Worm (Caenorhabditis elegans) whole organism, L3 larva: ENCODE measurements around the gene F36G3.1.

ENCODE experiments used
- R02D3.7 ChIP-seq: fragments of 150-350 bp; optimal IDR thresholded peaks from 2 replicates; lab custom pipeline; 2014; ENCODE audit warnings: missing biosample characterization, missing genetic modification characterization
- ZK546.5 ChIP-seq: sonication (generic microtip); optimal IDR thresholded peaks from 2 replicates; lab custom pipeline; 2017; ENCODE audit warnings: missing biosample characterization, missing genetic modification characterization
- aly-2 ChIP-seq: fragments of 150-350 bp; optimal IDR thresholded peaks from 2 replicates; lab custom pipeline; 2014; ENCODE audit warnings: missing biosample characterization, missing genetic modification characterization
- ceh-16 ChIP-seq: sonication (generic microtip); optimal IDR thresholded peaks from 2 replicates; lab custom pipeline; 2017; ENCODE audit warnings: missing biosample characterization, missing genetic modification characterization
- ceh-28 ChIP-seq: fragments of 150-350 bp; optimal IDR thresholded peaks from 2 replicates; lab custom pipeline; 2014; ENCODE audit warnings: missing biosample characterization, missing genetic modification reagents, missing genetic modification characterization
- ceh-82 ChIP-seq: fragments of 150-350 bp; optimal IDR thresholded peaks from 2 replicates; lab custom pipeline; 2014; ENCODE audit warnings: missing biosample characterization, missing genetic modification characterization
- ceh-9 ChIP-seq: sonication (generic microtip); optimal IDR thresholded peaks from 2 replicates; lab custom pipeline; 2018; ENCODE audit warnings: missing biosample characterization, missing genetic modification characterization
- daf-12 ChIP-seq: fragments of 150-350 bp; optimal IDR thresholded peaks from 2 replicates; lab custom pipeline; 2014; ENCODE audit warnings: missing biosample characterization, missing genetic modification reagents, missing genetic modification characterization
- elt-2 ChIP-seq: sonication (generic microtip); optimal IDR thresholded peaks from 2 replicates; lab custom pipeline; 2016; ENCODE audit warnings: missing genetic modification reagents, mild to moderate bottlenecking, missing genetic modification characterization, missing compliant biosample characterization
- eor-1 ChIP-seq, 2 experiments: fragments of 150-350 bp; optimal IDR thresholded peaks; 2 replicates each; lab custom pipeline; 2014 to 2018; ENCODE audit warnings: missing biosample characterization in 2 of 2, missing genetic modification characterization in 2 of 2
- fkh-10 ChIP-seq: sonication (generic microtip); optimal IDR thresholded peaks from 2 replicates; lab custom pipeline; 2017; ENCODE audit warnings: missing biosample characterization, missing genetic modification reagents, missing genetic modification characterization
- hmg-11 ChIP-seq: sonication (generic microtip); optimal IDR thresholded peaks from 2 replicates; lab custom pipeline; 2016; ENCODE audit warnings: missing genetic modification characterization, missing compliant biosample characterization
- lin-39 ChIP-seq: fragments of 150-350 bp; optimal IDR thresholded peaks from 2 replicates; lab custom pipeline; 2018; ENCODE audit warnings: missing biosample characterization, missing genetic modification reagents, missing genetic modification characterization
- lsy-12 ChIP-seq: sonication (generic microtip); optimal IDR thresholded peaks from 2 replicates; lab custom pipeline; 2016; ENCODE audit warnings: mild to moderate bottlenecking, missing genetic modification characterization, missing compliant biosample characterization
- mdl-1 ChIP-seq: fragments of 150-350 bp; optimal IDR thresholded peaks from 2 replicates; lab custom pipeline; 2014; ENCODE audit warnings: missing biosample characterization, missing genetic modification characterization
- mml-1 ChIP-seq: fragments of 150-350 bp; sonication (generic microtip); optimal IDR thresholded peaks from 3 replicates; lab custom pipeline; 2014; ENCODE audit warnings: missing biosample characterization, missing genetic modification characterization
- nfya-1 ChIP-seq: sonication (generic microtip); optimal IDR thresholded peaks from 2 replicates; lab custom pipeline; 2017; ENCODE audit warnings: missing genetic modification characterization, mild to moderate bottlenecking, missing compliant biosample characterization, antibody characterized with exemption, moderate library complexity; ENCODE audit not compliant: insufficient read depth
- nhr-11 ChIP-seq: fragments of 150-350 bp; optimal IDR thresholded peaks from 2 replicates; lab custom pipeline; 2014; ENCODE audit warnings: missing biosample characterization, missing genetic modification characterization
- nhr-12 ChIP-seq: fragments of 150-350 bp; optimal IDR thresholded peaks from 2 replicates; lab custom pipeline; 2014; ENCODE audit warnings: missing biosample characterization, missing genetic modification characterization
- nhr-23 ChIP-seq: fragments of 150-350 bp; optimal IDR thresholded peaks from 2 replicates; lab custom pipeline; 2014; ENCODE audit warnings: missing biosample characterization, missing genetic modification reagents, missing genetic modification characterization
- nhr-43 ChIP-seq: sonication (generic microtip); optimal IDR thresholded peaks from 2 replicates; lab custom pipeline; 2016; ENCODE audit warnings: mild to moderate bottlenecking, missing genetic modification characterization, missing compliant biosample characterization; ENCODE audit not compliant: poor library complexity, severe bottlenecking
- nhr-76 ChIP-seq: fragments of 150-350 bp; sonication (generic microtip); optimal IDR thresholded peaks from 5 replicates; lab custom pipeline; 2014; ENCODE audit warnings: missing biosample characterization, missing genetic modification characterization
- pha-4 ChIP-seq: fragments of 150-350 bp; optimal IDR thresholded peaks from 2 replicates; lab custom pipeline; 2014; ENCODE audit warnings: missing biosample characterization, missing genetic modification reagents, missing genetic modification characterization
- pqm-1 ChIP-seq: fragments of 150-350 bp; optimal IDR thresholded peaks from 2 replicates; lab custom pipeline; 2017; ENCODE audit warnings: missing biosample characterization, missing genetic modification characterization, inconsistent platforms
- sea-2 ChIP-seq: fragments of 150-350 bp; sonication (generic microtip); optimal IDR thresholded peaks from 4 replicates; lab custom pipeline; 2014; ENCODE audit warnings: missing biosample characterization, missing genetic modification reagents, missing genetic modification characterization
- skn-1 ChIP-seq: fragments of 150-350 bp; optimal IDR thresholded peaks from 2 replicates; lab custom pipeline; 2014; ENCODE audit warnings: missing biosample characterization, missing genetic modification characterization
- snpc-4 ChIP-seq: fragments of 150-350 bp; optimal IDR thresholded peaks from 2 replicates; lab custom pipeline; 2014; ENCODE audit warnings: missing biosample characterization, missing genetic modification characterization
- tbx-2 ChIP-seq: sonication (generic microtip); optimal IDR thresholded peaks from 2 replicates; lab custom pipeline; 2016; ENCODE audit warnings: mild to moderate bottlenecking, missing genetic modification characterization, missing compliant biosample characterization
- unc-62 ChIP-seq: fragments of 150-350 bp; sonication (generic microtip); optimal IDR thresholded peaks from 4 replicates; lab custom pipeline; 2014; ENCODE audit warnings: missing biosample characterization, missing genetic modification reagents, missing genetic modification characterization
- zag-1 ChIP-seq: fragments of 150-350 bp; optimal IDR thresholded peaks from 2 replicates; lab custom pipeline; 2014; ENCODE audit warnings: missing biosample characterization, missing genetic modification characterization
- ztf-11 ChIP-seq: fragments of 150-350 bp; optimal IDR thresholded peaks from 2 replicates; lab custom pipeline; 2014; ENCODE audit warnings: missing biosample characterization, missing genetic modification characterization
- ztf-4 ChIP-seq: fragments of 150-350 bp; optimal IDR thresholded peaks from 2 replicates; lab custom pipeline; 2014; ENCODE audit warnings: missing biosample characterization, missing genetic modification characterization

F36G3.1 gene

ce11 chrX:9805426-9805825, 16.4 kb upstream of the F36G3.1 start:
- TF ChIP-seq pqm-1 (no peak), ceh-9 (no peak), fkh-10 (GFP tag; lab: Kevin White, UChicago) (peak; percentile 80)

DNA sequence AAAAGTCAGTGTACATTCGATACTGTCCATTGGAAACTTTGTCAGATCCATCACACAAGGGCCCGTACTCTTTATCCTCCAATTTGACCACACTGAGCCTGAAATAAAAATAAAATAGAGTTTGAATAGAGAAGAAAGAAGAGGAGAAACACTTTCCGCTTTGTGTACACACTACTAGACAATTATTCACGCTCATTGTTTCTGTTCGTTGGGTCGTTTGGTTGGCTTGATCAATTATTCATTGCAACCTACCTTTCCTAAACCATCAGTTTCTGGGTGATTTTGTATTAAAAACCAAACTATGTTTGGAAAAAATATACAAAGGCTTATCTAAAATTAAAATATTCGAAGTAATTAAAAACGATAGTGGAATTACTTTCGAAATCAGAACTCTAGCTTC, 15.7 kb upstream of the F36G3.1 start:
- TF ChIP-seq pqm-1 (no peak), ztf-4 (tag; lab: Kevin White, UChicago) (no peak), mdl-1 (tag; lab: Kevin White, UChicago) (no peak), nhr-76 (tag; lab: Kevin White, UChicago) (no peak), mml-1 (tag; lab: Kevin White, UChicago) (no peak), unc-62 (GFP tag; lab: Kevin White, UChicago) (no peak), nhr-23 (tag; lab: Kevin White, UChicago) (no peak), ztf-11 (tag; lab: Kevin White, UChicago) (no peak), nhr-43 (no peak), aly-2 (no peak), elt-2 (no peak), R02D3.7 (tag; lab: Kevin White, UChicago) (no peak), ZK546.5 (tag; lab: Kevin White, UChicago) (no peak), tbx-2 (tag; lab: Kevin White, UChicago) (no peak), nhr-11 (tag; lab: Kevin White, UChicago) (no peak), eor-1 (tag; optimal IDR thresholded peaks at IDR 0.05; lab: Kevin White, UChicago) (no peak), zag-1 (tag; lab: Kevin White, UChicago) (no peak), ceh-16 (tag; lab: Kevin White, UChicago) (no peak)

ce11 chrX:9803603-9804002, 14.6 kb upstream of the F36G3.1 start:
- TF ChIP-seq ceh-16 (tag; lab: Kevin White, UChicago) = no peak
- no peak for TF ChIP-seq nhr-12
- no peak for TF ChIP-seq ceh-82
- TF ChIP-seq daf-12 = no peak
- TF ChIP-seq nhr-11 (tag; lab: Kevin White, UChicago) = no peak
- peak; percentile 91 for TF ChIP-seq fkh-10 (GFP tag; lab: Kevin White, UChicago)
- TF ChIP-seq skn-1 (tag; lab: Kevin White, UChicago) = no peak
- no peak for TF ChIP-seq sea-2 (GFP tag; lab: Kevin White, UChicago)
- TF ChIP-seq, all 47 proteins: peak for 1

DNA sequence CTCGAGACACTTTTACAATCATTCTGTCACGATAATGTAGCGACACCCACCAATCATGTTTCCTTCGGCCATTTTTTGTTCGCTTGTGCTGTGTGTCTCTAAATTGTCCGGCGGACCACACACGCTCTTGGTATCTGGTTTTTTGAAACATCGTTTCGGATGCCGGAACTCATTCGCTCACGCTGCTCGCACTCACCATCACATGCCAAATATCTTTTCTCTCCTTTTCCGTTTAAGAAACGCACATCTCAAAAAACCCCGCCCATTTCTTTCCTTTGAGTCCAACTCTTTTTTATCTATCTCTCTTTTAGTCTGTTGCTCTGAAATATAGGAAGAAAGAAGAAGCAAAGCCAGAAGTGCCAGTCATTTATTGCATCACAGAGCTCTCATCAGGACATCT, 9.5 kb upstream of the F36G3.1 start, which contains the start of gene F36G3.3:
TSS of gene F36G3.3 (plus strand) at position 306 of the 400 bp plus-strand sequence.
- TF ChIP-seq pha-4 (tag; lab: Kevin White, UChicago) (no peak), ceh-16 (tag; lab: Kevin White, UChicago) (no peak), lin-39 (tag; lab: Kevin White, UChicago) (peak; percentile 83), lsy-12 (tag; lab: Kevin White, UChicago) (no peak), nhr-43 (no peak), fkh-10 (GFP tag; lab: Kevin White, UChicago) (peak; percentile 35), nfya-1 (tag; lab: Kevin White, UChicago) (peak; percentile 13), ztf-4 (tag; lab: Kevin White, UChicago) (no peak), hmg-11 (tag; lab: Kevin White, UChicago) (no peak)
- TF ChIP-seq, all 47 proteins: peak for 3

DNA sequence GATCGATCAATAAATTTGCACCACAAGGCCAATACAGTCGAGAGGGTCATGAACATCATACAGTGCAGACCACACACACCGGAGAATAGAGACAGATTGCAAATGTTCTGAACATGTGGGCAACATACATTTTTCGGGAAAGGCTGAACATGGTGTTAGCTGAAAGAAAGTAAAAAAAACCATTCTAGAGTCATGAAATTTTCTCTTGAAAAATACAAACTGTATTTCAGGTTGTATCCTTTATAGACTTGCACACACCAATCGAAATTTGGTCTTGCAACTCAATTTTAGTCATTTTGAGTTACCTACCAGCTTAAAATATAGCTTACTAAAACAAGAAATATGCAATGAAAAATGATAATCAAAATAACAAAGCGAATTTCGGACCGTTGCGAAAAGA, 7.1 kb upstream of the F36G3.1 start:
- TF ChIP-seq ceh-28 (tag; lab: Kevin White, UChicago) (no peak), ztf-4 (tag; lab: Kevin White, UChicago) (no peak), mdl-1 (tag; lab: Kevin White, UChicago) (no peak)

ce11 chrX:9795579-9795978, 6.6 kb upstream of the F36G3.1 start:
- TF ChIP-seq snpc-4 (tag; lab: Kevin White, UChicago) (no peak), elt-2 (peak; percentile 62), ZK546.5 (tag; lab: Kevin White, UChicago) (no peak)
